Worm (Caenorhabditis elegans) whole organism, L1 larva: ENCODE data around the gene H11E01.2.

Experiments
- snpc-4 ChIP-seq: fragments of 150-350 bp; optimal IDR thresholded peaks from 2 replicates; lab custom pipeline; 2014; ENCODE audit warnings: missing biosample characterization, missing genetic modification characterization
- ztf-11 ChIP-seq, 2 experiments: sonication (generic microtip); optimal IDR thresholded peaks; 2 replicates each; lab custom pipeline; 2016 to 2017; ENCODE audit warnings: missing genetic modification characterization in 2 of 2, missing biosample characterization in 1 of 2, missing compliant biosample characterization in 1 of 2

DNA sequence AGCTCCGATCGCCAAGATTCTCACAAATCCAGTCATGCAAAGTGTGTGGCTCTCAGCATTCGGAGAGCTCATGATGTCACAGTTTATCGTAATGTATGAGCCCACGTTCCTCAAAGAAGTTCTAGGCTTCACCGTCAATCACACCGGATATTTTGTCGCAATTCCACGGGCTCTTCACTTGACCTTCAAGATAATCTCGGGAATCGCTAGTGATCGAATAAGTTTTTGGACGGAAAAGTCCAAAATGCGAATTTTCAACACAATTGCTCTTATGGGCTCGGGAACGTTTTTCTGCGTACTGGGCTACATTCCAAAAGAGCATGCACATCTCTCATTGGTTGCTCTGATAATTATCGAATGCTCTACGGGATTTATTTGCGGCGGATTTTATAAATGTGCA lies 2.2 kb downstream of the H11E01.2 start:
- TF ChIP-seq ztf-11 (tag; optimal IDR thresholded peaks at IDR 0.05; lab: Kevin White, UChicago) (no peak), snpc-4 (tag; lab: Kevin White, UChicago) (no peak)
